Worm (Caenorhabditis elegans) whole organism, early embryonic: Measurements from ENCODE around the gene T25B9.11.
"Not testable (repeated sequence)": the region's sequence is repeated elsewhere in the genome, so short reads cannot be mapped to it uniquely, and the experiment has no call there.

Source experiments
- B0310.2 ChIP-seq: sonication (generic microtip); optimal IDR thresholded peaks from 2 replicates; lab custom pipeline; 2016; ENCODE audit warnings: mild to moderate bottlenecking, missing genetic modification characterization, missing compliant biosample characterization
- F13C5.2 ChIP-seq: sonication (generic microtip); optimal IDR thresholded peaks from 2 replicates; lab custom pipeline; 2017; ENCODE audit warnings: mild to moderate bottlenecking, missing genetic modification characterization, inconsistent platforms, missing compliant biosample characterization
- aly-1 ChIP-seq: sonication (generic microtip); optimal IDR thresholded peaks from 2 replicates; lab custom pipeline; 2016; ENCODE audit warnings: missing genetic modification characterization, missing compliant biosample characterization
- ama-1 ChIP-seq: fragments of 150-350 bp; optimal IDR thresholded peaks from 2 replicates; lab custom pipeline; 2014
- ceh-13 ChIP-seq: fragments of 200-800 bp; sonication (Bioruptor generic); optimal IDR thresholded peaks from 2 replicates; lab custom pipeline; 2018; ENCODE audit warnings: mild to moderate bottlenecking, missing genetic modification characterization, missing compliant biosample characterization
- ceh-36 ChIP-seq: sonication (generic microtip); optimal IDR thresholded peaks from 2 replicates; lab custom pipeline; 2016; ENCODE audit warnings: missing genetic modification characterization, inconsistent platforms, missing compliant biosample characterization
- ets-7 ChIP-seq: sonication (generic microtip); optimal IDR thresholded peaks from 2 replicates; lab custom pipeline; 2016; ENCODE audit warnings: missing genotype, missing genetic modification characterization, missing compliant biosample characterization
- flt-1 ChIP-seq: fragments of 200-800 bp; sonication (Bioruptor generic); IDR thresholded peaks from 2 replicates; pipeline ENCODE4 v1.3.6; 2022; ENCODE audit warnings: missing genetic modification characterization, missing compliant biosample characterization
- hmbx-1 ChIP-seq: sonication (generic microtip); optimal IDR thresholded peaks from 2 replicates; lab custom pipeline; 2016; ENCODE audit warnings: mild to moderate bottlenecking, missing genetic modification characterization, missing compliant biosample characterization
- hmg-4 ChIP-seq: fragments of 200-800 bp; sonication (Bioruptor generic); optimal IDR thresholded peaks from 2 replicates; lab custom pipeline; 2018; ENCODE audit warnings: mild to moderate bottlenecking, missing genetic modification characterization, missing compliant biosample characterization
- hnd-1 ChIP-seq: sonication (generic microtip); optimal IDR thresholded peaks from 2 replicates; lab custom pipeline; 2016; ENCODE audit warnings: missing genetic modification characterization, missing compliant biosample characterization
- pes-1 ChIP-seq: fragments of 200-800 bp; sonication (Bioruptor generic); IDR thresholded peaks from 2 replicates; pipeline ENCODE4 v1.3.6; 2022; ENCODE audit warnings: missing genetic modification reagents, missing genetic modification characterization, missing compliant biosample characterization
- scrt-1 ChIP-seq: fragments of 200-800 bp; sonication (Bioruptor generic); IDR thresholded peaks from 2 replicates; pipeline ENCODE4 v1.3.6; 2022; ENCODE audit warnings: missing genetic modification characterization, missing compliant biosample characterization
- sea-1 ChIP-seq: fragments of 200-800 bp; sonication (Bioruptor generic); conservative IDR thresholded peaks from 2 replicates; pipeline ENCODE4 v1.3.6; 2022; ENCODE audit warnings: missing genetic modification characterization, missing compliant biosample characterization
- tbx-11 ChIP-seq: fragments of 200-800 bp; sonication (Bioruptor generic); IDR thresholded peaks from 2 replicates; pipeline ENCODE4 v1.3.6; 2022; ENCODE audit warnings: missing genetic modification characterization, missing compliant biosample characterization
- tbx-37 ChIP-seq: fragments of 200-800 bp; sonication (Bioruptor generic); conservative IDR thresholded peaks from 2 replicates; pipeline ENCODE4 v1.3.6; 2022; ENCODE audit warnings: missing genetic modification reagents, missing genetic modification characterization, missing compliant biosample characterization
- tra-4 ChIP-seq: sonication (generic microtip); optimal IDR thresholded peaks from 2 replicates; lab custom pipeline; 2017; ENCODE audit warnings: missing genetic modification characterization, missing compliant biosample characterization

Gene T25B9.11

DNA sequence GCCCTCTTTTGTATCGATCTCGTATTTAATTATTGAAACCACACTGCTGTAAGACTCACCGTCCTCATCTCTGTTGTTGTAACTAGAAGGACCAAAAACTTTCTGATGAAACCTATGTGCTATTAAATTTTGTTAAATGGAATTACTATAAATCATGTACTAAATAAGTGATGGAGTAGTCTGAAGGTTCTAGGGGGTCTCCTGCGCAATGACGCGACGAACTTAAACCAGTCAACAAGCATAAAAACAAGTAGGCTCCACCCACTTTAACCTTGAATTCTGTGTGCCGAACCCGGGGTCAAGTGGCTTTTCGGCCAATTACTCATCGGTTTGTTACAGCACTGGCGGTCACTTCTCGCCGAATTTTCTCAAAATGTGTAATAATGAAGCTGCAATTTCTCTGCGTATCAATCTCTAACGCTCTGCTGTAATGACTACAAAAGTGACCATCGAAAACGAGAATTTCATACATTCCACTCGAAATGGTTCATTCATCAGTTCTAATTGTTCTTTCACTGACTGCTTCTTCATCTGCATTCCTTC is 27.2 kb upstream of the T25B9.11 start, which contains the start of gene grl-21:
Gene grl-21 (plus strand): TSS at position 464 of the 543 bp plus-strand sequence.
- TF ChIP-seq sea-1 (GFP tag; lab: Robert Waterston, UW) (no peak), ceh-13 (no peak), B0310.2 (tag; lab: Kevin White, UChicago) (no peak), ets-7 (tag; lab: Kevin White, UChicago) (no peak), tra-4 (tag; lab: Kevin White, UChicago) (no peak), hnd-1 (tag; lab: Kevin White, UChicago) (no peak), ceh-36 (tag; lab: Kevin White, UChicago) (no peak), ama-1 (lab: Kevin White, UChicago) (peak; percentile 41), tbx-37 (GFP tag; lab: Robert Waterston, UW) (no peak)

DNA sequence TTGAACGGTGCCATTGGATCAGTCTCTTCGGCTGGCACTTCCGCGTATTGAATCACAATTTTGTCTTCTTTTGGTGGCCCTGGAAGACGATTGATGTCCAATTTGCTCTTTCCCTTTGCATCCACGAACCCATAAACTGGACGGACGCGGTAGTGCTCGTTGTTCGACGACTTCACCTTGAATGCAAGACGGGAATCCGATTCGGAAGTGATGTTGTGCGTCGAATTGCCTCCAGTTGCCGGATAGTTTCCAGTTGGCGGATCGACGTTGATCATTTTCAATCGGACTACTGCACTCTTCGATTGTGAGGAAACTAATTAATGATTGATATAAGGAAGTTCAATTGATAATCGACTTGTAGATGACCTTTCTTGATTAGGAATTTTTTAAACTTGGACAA is 26.0 kb upstream of the T25B9.11 start, which contains the start of gene ssp-34:
Gene ssp-34 (minus strand): TSS at position 275 of the 400 bp plus-strand sequence.
- no peak for TF ChIP-seq ceh-13
- TF ChIP-seq ama-1 (lab: Kevin White, UChicago) = no peak
- TF ChIP-seq hnd-1 (tag; lab: Kevin White, UChicago) = no peak
- TF ChIP-seq F13C5.2 (tag; lab: Kevin White, UChicago) = no peak
- TF ChIP-seq ets-7 (tag; lab: Kevin White, UChicago) = no peak

DNA sequence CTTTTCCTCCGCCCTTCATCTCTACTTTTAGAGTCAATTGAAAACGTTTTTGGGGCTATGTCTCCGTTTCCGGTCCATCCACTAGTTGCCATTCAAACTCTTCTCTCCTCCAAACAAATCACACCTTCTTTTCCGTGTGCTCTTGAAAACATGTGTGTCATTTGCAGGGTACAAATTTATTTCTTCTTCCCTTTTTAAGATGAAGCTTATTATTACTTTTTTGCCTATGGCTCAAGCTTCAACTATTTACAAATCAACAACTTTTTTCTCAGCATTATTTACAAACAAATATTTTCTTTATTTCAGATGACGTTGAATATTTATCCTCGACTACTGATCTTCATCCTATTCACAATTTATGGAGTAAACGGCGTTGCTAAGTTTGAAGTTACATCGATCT is 19.8 kb upstream of the T25B9.11 start, which contains the start of gene T25B9.3:
Gene T25B9.3 (plus strand): TSS at position 301 of the 400 bp plus-strand sequence.
- TF ChIP-seq hmbx-1 (tag; lab: Kevin White, UChicago) = no peak
- no peak for TF ChIP-seq B0310.2 (tag; lab: Kevin White, UChicago)
- no peak for TF ChIP-seq hnd-1 (tag; lab: Kevin White, UChicago)
- TF ChIP-seq tbx-37 (GFP tag; lab: Robert Waterston, UW) = no peak
- no peak for TF ChIP-seq ceh-13
- TF ChIP-seq tbx-11 (GFP tag; lab: Robert Waterston, UW) = no peak
- no peak for TF ChIP-seq hmg-4 (GFP tag; lab: Kevin White, UChicago)
- no peak for TF ChIP-seq scrt-1 (GFP tag; lab: Robert Waterston, UW)
- no peak for TF ChIP-seq ama-1 (lab: Kevin White, UChicago)
- no peak for TF ChIP-seq F13C5.2 (tag; lab: Kevin White, UChicago)
- no peak for TF ChIP-seq tra-4 (tag; lab: Kevin White, UChicago)
- no peak for TF ChIP-seq aly-1 (tag; lab: Kevin White, UChicago)
- no peak for TF ChIP-seq sea-1 (GFP tag; lab: Robert Waterston, UW)
- TF ChIP-seq ceh-36 (tag; lab: Kevin White, UChicago) = no peak
- TF ChIP-seq pes-1 (GFP tag; lab: Robert Waterston, UW) = no peak
- TF ChIP-seq ets-7 (tag; lab: Kevin White, UChicago) = no peak
- TF ChIP-seq flt-1 = no peak

DNA sequence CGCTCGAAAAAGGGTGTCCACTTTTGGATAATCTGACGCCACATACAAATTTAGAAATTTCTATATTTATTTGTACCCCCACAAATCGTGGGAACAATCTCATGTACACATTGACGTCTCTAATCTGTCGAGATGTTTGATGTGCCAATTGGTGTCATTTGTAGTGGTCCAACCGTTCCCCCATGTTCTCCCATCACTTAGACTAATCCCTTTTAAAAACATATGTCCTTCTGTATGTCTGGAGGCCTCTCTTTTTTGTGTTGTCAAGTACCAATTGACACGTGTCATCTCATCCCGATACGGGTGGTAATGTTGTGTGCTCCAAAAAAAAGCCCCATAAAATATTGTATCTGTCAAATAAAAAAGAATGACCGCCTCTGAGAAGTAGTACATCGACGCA is 19.0 kb upstream of the T25B9.11 start:
- TF ChIP-seq tra-4 (tag; lab: Kevin White, UChicago) (no peak), ceh-36 (tag; lab: Kevin White, UChicago) (peak; percentile 6)

DNA sequence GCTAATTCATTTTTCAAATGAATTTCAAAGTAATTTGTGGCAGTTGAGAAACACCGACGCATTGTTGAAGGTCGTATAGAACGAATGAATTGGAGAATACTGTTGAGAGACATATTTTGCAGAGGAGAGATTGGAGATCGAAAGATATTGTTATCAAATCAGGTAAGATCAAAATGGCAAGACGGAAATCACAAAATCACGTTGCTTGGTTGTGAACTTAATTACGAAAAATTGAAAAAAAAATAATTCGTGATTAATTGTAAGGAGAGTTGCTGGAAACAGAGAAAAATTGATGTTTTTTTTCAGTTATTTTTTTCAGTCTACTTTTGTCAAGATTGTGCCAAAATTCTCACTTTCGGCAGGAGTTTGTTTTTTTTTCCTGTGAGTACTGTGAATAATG is 14.3 kb upstream of the T25B9.11 start, which contains the start of gene T25B9.1:
Gene T25B9.1 (minus strand): TSS at position 101 of the 400 bp plus-strand sequence.
- no peak for TF ChIP-seq F13C5.2 (tag; lab: Kevin White, UChicago)
- no peak for TF ChIP-seq scrt-1 (GFP tag; lab: Robert Waterston, UW)
- no peak for TF ChIP-seq aly-1 (tag; lab: Kevin White, UChicago)
- no peak for TF ChIP-seq ama-1 (lab: Kevin White, UChicago)
- TF ChIP-seq tbx-11 (GFP tag; lab: Robert Waterston, UW) = no peak
- no peak for TF ChIP-seq pes-1 (GFP tag; lab: Robert Waterston, UW)
- TF ChIP-seq hmg-4 (GFP tag; lab: Kevin White, UChicago) = no peak
- TF ChIP-seq hmbx-1 (tag; lab: Kevin White, UChicago) = no peak
- no peak for TF ChIP-seq tra-4 (tag; lab: Kevin White, UChicago)
- TF ChIP-seq sea-1 (GFP tag; lab: Robert Waterston, UW) = no peak

ce11 chrIV:10751740-10752139 is 12.6 kb upstream of the T25B9.11 start, which contains the start of gene T25B9.2:
T25B9.2 (minus strand) TSS chrIV:10751840.
- not testable (repeated sequence) for TF ChIP-seq flt-1; ceh-36 (tag; lab: Kevin White, UChicago); sea-1 (GFP tag; lab: Robert Waterston, UW)

DNA sequence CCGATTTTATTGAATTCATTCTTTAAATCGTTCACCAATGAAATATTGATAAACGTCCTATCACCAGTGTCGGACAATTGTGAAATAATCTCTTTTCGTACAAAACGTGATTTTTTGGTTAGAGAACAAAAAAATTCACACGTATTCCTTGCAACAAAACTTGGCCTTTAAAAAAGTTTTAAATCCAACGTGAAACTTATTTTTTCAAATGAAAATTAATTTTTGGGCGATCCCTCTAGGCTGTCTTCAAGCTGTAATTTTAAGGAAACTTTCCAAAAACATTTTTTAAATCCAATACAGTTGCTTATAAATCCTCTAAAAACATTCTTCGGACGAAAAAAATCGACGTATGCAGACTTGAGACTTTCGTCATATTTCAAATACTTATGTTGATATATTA is 9.6 kb upstream of the T25B9.11 start, which contains the start of gene T25B9.5:
Gene T25B9.5 (minus strand): TSS at position 101 of the 400 bp plus-strand sequence.
- TF ChIP-seq flt-1 (no peak), hnd-1 (tag; lab: Kevin White, UChicago) (no peak), sea-1 (GFP tag; lab: Robert Waterston, UW) (no peak), ceh-13 (no peak)

- no peak for TF ChIP-seq ceh-13
- no peak for TF ChIP-seq aly-1 (tag; lab: Kevin White, UChicago)
- TF ChIP-seq hnd-1 (tag; lab: Kevin White, UChicago) = no peak
- no peak for TF ChIP-seq hmbx-1 (tag; lab: Kevin White, UChicago)
Observed at ce11 chrIV:10757616-10758193, 6.6 kb upstream of the T25B9.11 start, which contains the start of the genes T25B9.4 and T25B9.6. T25B9.4 (minus strand) TSS chrIV:10757716. T25B9.6 (plus strand) TSS chrIV:10758143.
